Fruit fly (Drosophila melanogaster): ENCODE data around the gene CG4957.

- TF ChIP-seq CG10631 (GFP tag; optimal IDR thresholded peaks at IDR 0.05) (no peak), CG3032 (tag; optimal IDR thresholded peaks at IDR 0.05) (no peak)
Measured at dm6 chr2L:10221387-10221705, 47.3 kb upstream of the CG4957 start.

Measured in whole organism, prepupa.